Worm (Caenorhabditis elegans): ENCODE data around the gene lam-2.

- no peak for TF ChIP-seq elt-1 (tag; optimal IDR thresholded peaks at IDR 0.05; ENCODE audit: borderline replicate concordance, insufficient read depth)
- TF ChIP-seq unc-39 (tag; optimal IDR thresholded peaks at IDR 0.05) = no peak
- TF ChIP-seq mep-1 (tag; optimal IDR thresholded peaks at IDR 0.05) = no peak
- no peak for TF ChIP-seq lsy-2 (tag; optimal IDR thresholded peaks at IDR 0.05)
- TF ChIP-seq ham-2 (GFP tag; optimal IDR thresholded peaks at IDR 0.05) = no peak
These were observed 11.4 kb downstream of the lam-2 start, which contains the start of gene clec-86 for ce11 chrX:7139614-7140013.

Data from whole organism, mixed stage, embryonic.